Worm (Caenorhabditis elegans): Measurements from ENCODE around the gene elf-1.

DNA sequence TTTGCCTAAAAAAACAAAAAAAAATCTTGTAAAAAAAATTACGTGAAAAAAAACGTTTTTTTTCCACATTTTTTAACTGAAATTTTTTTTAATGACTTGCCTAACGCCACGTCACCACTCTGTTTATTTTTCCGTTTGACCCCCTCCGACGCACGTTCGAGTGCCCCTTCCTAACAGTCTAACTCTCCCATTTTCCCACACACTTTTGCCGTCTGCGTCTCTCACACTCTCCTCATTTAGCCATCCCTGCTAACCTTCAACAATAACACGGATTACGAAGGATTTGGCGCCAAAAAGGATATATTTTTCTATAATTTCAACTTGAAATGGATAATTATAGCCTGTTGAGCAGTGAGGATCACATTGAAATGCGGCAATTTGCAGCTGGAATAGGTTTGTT lies 41.7 kb upstream of the elf-1 start:
- no peak for TF ChIP-seq ref-1 (GFP tag; conservative IDR thresholded peaks at IDR 0.05)
- no peak for TF ChIP-seq med-1 (GFP tag; optimal IDR thresholded peaks at IDR 0.05; ENCODE audit: insufficient read depth)
